Worm (Caenorhabditis elegans): Measurements from ENCODE around the gene cox-15.

The cox-15 gene

ce11 chrII:11270829-11271228 is 36.1 kb upstream of the cox-15 start:
- TF ChIP-seq cey-2 (tag; optimal IDR thresholded peaks at IDR 0.05; ENCODE audit: borderline replicate concordance, insufficient read depth) (no peak), set-16 (GFP tag; IDR thresholded peaks at IDR 0.05) (peak; percentile 91)

DNA sequence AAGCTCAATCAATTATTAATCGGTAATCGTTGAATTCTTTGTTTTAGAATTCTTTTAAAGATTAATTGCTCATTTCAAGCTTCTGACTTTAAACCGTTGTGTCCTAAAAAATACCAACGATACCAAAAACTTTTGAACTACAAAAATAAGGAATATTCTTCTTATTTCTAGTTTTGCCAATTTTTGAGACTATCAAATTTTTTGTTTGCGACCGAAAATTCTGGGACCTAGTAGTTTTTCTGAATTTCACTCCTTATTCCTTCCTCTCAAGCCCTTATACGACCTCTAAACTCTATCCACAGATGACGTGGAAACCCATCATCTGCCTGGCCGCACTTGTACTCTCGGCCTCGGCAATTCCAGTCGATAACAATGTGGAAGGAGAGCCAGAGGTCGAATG is 34.1 kb upstream of the cox-15 start, which contains the start of gene cut-1:
Gene cut-1, plus strand, starts transcription at position 301 of the 400 bp plus-strand sequence.
- TF ChIP-seq nhr-111 (GFP tag; optimal IDR thresholded peaks at IDR 0.05) (no peak), zip-11 (GFP tag; IDR thresholded peaks at IDR 0.05) (no peak)

- no peak for TF ChIP-seq vab-7 (GFP tag; IDR thresholded peaks at IDR 0.05)
- TF ChIP-seq hif-1 (tag; optimal IDR thresholded peaks at IDR 0.05) = no peak
- TF ChIP-seq nhr-6 (tag; optimal IDR thresholded peaks at IDR 0.05) = no peak
- TF ChIP-seq ces-1 (GFP tag; optimal IDR thresholded peaks at IDR 0.05) = no peak
- no peak for TF ChIP-seq aly-2 (tag; optimal IDR thresholded peaks at IDR 0.05)
- no peak for TF ChIP-seq dpl-1 (GFP tag; optimal IDR thresholded peaks at IDR 0.05)
- TF ChIP-seq ama-1 (optimal IDR thresholded peaks at IDR 0.05) = no peak
- TF ChIP-seq fos-1 (tag; optimal IDR thresholded peaks at IDR 0.05) = no peak
- no peak for TF ChIP-seq saeg-2 (GFP tag; IDR thresholded peaks at IDR 0.05)
- no peak for TF ChIP-seq set-16 (GFP tag; IDR thresholded peaks at IDR 0.05)
- TF ChIP-seq F26F4.8 (GFP tag; conservative IDR thresholded peaks at IDR 0.05) = no peak
- no peak for TF ChIP-seq daf-19 (GFP tag; conservative IDR thresholded peaks at IDR 0.05)
Observed at ce11 chrII:11261173-11261572, 26.4 kb upstream of the cox-15 start, which contains the start of gene T05B9.1. TSS of gene T05B9.1 (minus strand) at chrII:11261192.

- TF ChIP-seq dmd-8 (GFP tag; IDR thresholded peaks at IDR 0.05) (0 out of 2 replicates have a peak, but pooled peaks have one; percentile 2), lir-3 (tag; optimal IDR thresholded peaks at IDR 0.05) (no peak), hlh-11 (tag; optimal IDR thresholded peaks at IDR 0.05) (no peak), nhr-25 (tag; optimal IDR thresholded peaks at IDR 0.05; ENCODE audit: borderline replicate concordance, insufficient read depth) (no peak), lin-39 (tag; optimal IDR thresholded peaks at IDR 0.05) (no peak), spr-1 (tag; optimal IDR thresholded peaks at IDR 0.05) (no peak), zfp-2 (tag; optimal IDR thresholded peaks at IDR 0.05) (no peak), R02D3.7 (tag; optimal IDR thresholded peaks at IDR 0.05) (no peak), ces-1 (GFP tag; optimal IDR thresholded peaks at IDR 0.05) (no peak), egl-43 (GFP tag; IDR thresholded peaks at IDR 0.05) (peak; percentile 33; the same call in 1 of the 2 replicates), hif-1 (tag; optimal IDR thresholded peaks at IDR 0.05) (no peak), ZK546.5 (tag; optimal IDR thresholded peaks at IDR 0.05) (no peak), skn-1 (tag; optimal IDR thresholded peaks at IDR 0.05) (no peak), unc-62 (GFP tag; optimal IDR thresholded peaks at IDR 0.05 in 1 of 2) (no peak), unc-62 (tag; optimal IDR thresholded peaks at IDR 0.05) (no peak), dmd-6 (GFP tag; IDR thresholded peaks at IDR 0.05) (no peak), madf-9 (GFP tag; conservative IDR thresholded peaks at IDR 0.05) (no peak), ceh-32 (tag; optimal IDR thresholded peaks at IDR 0.05; ENCODE audit: poor library complexity) (no peak), pqm-1 (tag; optimal IDR thresholded peaks at IDR 0.05) (no peak), unc-130 (GFP tag; optimal IDR thresholded peaks at IDR 0.05) (peak; percentile 9), nhr-10 (tag; optimal IDR thresholded peaks at IDR 0.05) (no peak), vab-7 (GFP tag; IDR thresholded peaks at IDR 0.05) (no peak), gei-8 (GFP tag; optimal IDR thresholded peaks at IDR 0.05) (no peak), D1046.2 (GFP tag; IDR thresholded peaks at IDR 0.05) (no peak), F10B5.3 (tag; optimal IDR thresholded peaks at IDR 0.05) (no peak)
Observed at ce11 chrII:11259766-11260165, 25.0 kb upstream of the cox-15 start.

Measured in whole organism, L4 larva.